Fruit fly (Drosophila melanogaster): ENCODE data around the gene vap.
A peak's percentile ranks its signal among the peaks of the same experiment; 100 is the strongest.

Gene vap

DNA sequence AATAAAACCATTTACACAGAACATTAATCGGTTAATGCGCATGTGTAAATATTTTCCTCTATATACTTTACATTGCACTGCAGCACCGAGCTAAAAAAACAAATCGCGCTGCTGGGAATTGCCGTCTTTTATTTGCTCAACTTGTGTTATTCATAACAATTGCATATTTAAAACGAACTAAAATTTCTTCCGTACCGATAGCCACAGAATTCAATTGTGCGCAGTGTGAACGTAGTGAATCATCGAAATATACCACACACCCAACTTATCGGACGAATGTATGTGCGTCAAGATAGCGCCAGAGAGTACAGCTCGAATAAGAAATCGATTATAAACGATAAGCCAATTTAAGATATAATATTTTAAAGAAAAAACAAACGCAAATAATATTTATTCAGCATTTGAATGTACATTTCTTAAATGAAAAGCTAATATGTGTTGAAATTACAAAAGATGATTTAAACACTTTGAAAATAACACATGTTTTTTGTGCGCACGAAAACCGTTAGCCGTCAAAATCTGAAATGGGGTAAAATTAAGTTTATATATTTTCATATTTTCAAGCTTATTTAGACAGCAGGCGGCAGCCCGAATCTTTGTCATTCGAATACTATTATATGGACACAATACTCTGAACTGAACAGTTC, at the start of gene vap, which contains the start of gene CG12698 (continued):
- TF ChIP-seq CG14860 (GFP tag; IDR thresholded peaks at IDR 0.05; ENCODE audit: partially characterized antibody): peak; percentile 62
- no peak for TF ChIP-seq Neu2 (GFP tag; optimal IDR thresholded peaks at IDR 0.05; ENCODE audit: borderline replicate concordance)
- TF ChIP-seq CG2875 (GFP tag; optimal IDR thresholded peaks at IDR 0.05): no peak
- no peak for TF ChIP-seq CHES-1-like (GFP tag; optimal IDR thresholded peaks at IDR 0.05)
- TF ChIP-seq inv (GFP tag; IDR thresholded peaks at IDR 0.05; ENCODE audit: partially characterized antibody): peak; percentile 71
- no peak for TF ChIP-seq CG8478 (optimal IDR thresholded peaks at IDR 0.05)
- TF ChIP-seq Dp (GFP tag; optimal IDR thresholded peaks at IDR 0.05): peak; percentile 58
- no peak for TF ChIP-seq CG1832 (GFP tag; optimal IDR thresholded peaks at IDR 0.05)
- peak; percentile 35; the same call in 1 of the 3 replicates for TF ChIP-seq CG34224 (GFP tag; IDR thresholded peaks at IDR 0.05; ENCODE audit: partially characterized antibody)
- TF ChIP-seq CG1603 (tag; optimal IDR thresholded peaks at IDR 0.05): peak; percentile 100
- peak; percentile 80 for TF ChIP-seq BEAF-32 (GFP tag; optimal IDR thresholded peaks at IDR 0.05)
- peak; percentile 40 for TF ChIP-seq CG10267 (tag; optimal IDR thresholded peaks at IDR 0.05)
- TF ChIP-seq unc-4 (GFP tag; IDR thresholded peaks at IDR 0.05; ENCODE audit: partially characterized antibody): peak; percentile 59
- peak; percentile 80 for TF ChIP-seq HLH4C (GFP tag; IDR thresholded peaks at IDR 0.05; ENCODE audit: partially characterized antibody)
- TF ChIP-seq ase (GFP tag; IDR thresholded peaks at IDR 0.05): no peak
- peak; percentile 77 for TF ChIP-seq amos (GFP tag; IDR thresholded peaks at IDR 0.05; ENCODE audit: partially characterized antibody)
- TF ChIP-seq H2.0 (GFP tag; IDR thresholded peaks at IDR 0.05): no peak
- TF ChIP-seq Sox102F (GFP tag; optimal IDR thresholded peaks at IDR 0.05): no peak
- TF ChIP-seq Fer2 (tag; optimal IDR thresholded peaks at IDR 0.05): no peak
- peak; percentile 75 for TF ChIP-seq knrl (GFP tag; IDR thresholded peaks at IDR 0.05; ENCODE audit: partially characterized antibody)
- peak; percentile 64 for TF ChIP-seq Dll (GFP tag; IDR thresholded peaks at IDR 0.05; ENCODE audit: partially characterized antibody)
- no peak for TF ChIP-seq sens-2 (GFP tag; IDR thresholded peaks at IDR 0.05)
- no peak for TF ChIP-seq CG16779 (GFP tag; IDR thresholded peaks at IDR 0.05)
- TF ChIP-seq Dref (GFP tag; IDR thresholded peaks at IDR 0.05): peak; percentile 86
- peak; percentile 50 for TF ChIP-seq row (GFP tag; IDR thresholded peaks at IDR 0.05)
- no peak for TF ChIP-seq CG13894 (tag; optimal IDR thresholded peaks at IDR 0.05)
- TF ChIP-seq sd (tag; optimal IDR thresholded peaks at IDR 0.05): no peak
- peak; percentile 79 for TF ChIP-seq CG12659 (GFP tag; optimal IDR thresholded peaks at IDR 0.05)
- peak; percentile 21 for TF ChIP-seq zen (tag; optimal IDR thresholded peaks at IDR 0.05)
- peak; percentile 6 for TF ChIP-seq lilli (GFP tag; optimal IDR thresholded peaks at IDR 0.05)
- TF ChIP-seq gfzf (GFP tag; optimal IDR thresholded peaks at IDR 0.05): peak; percentile 71
- peak; percentile 42; the same call in 1 of the 3 replicates for TF ChIP-seq Doc3 (GFP tag; IDR thresholded peaks at IDR 0.05; ENCODE audit: partially characterized antibody)
- no peak for TF ChIP-seq pho (GFP tag; optimal IDR thresholded peaks at IDR 0.05)
- TF ChIP-seq toy (GFP tag; IDR thresholded peaks at IDR 0.05): no peak
- peak; percentile 43; the same call in 1 of the 2 replicates for TF ChIP-seq onecut (GFP tag; IDR thresholded peaks at IDR 0.05)
- peak; percentile 74 for TF ChIP-seq CG6791 (GFP tag; IDR thresholded peaks at IDR 0.05; ENCODE audit: partially characterized antibody)
- TF ChIP-seq pzg (GFP tag; optimal IDR thresholded peaks at IDR 0.05): peak; percentile 84
- TF ChIP-seq Antp (GFP tag; optimal IDR thresholded peaks at IDR 0.05): no peak
- TF ChIP-seq bbx (GFP tag; IDR thresholded peaks at IDR 0.05; ENCODE audit: partially characterized antibody): peak; percentile 64
- peak; percentile 43 for TF ChIP-seq CG12391 (tag; optimal IDR thresholded peaks at IDR 0.05)
- no peak for TF ChIP-seq CG15011 (GFP tag; optimal IDR thresholded peaks at IDR 0.05)
- TF ChIP-seq HmgZ (tag; optimal IDR thresholded peaks at IDR 0.05): peak; percentile 39
- no peak for TF ChIP-seq CG32767 (GFP tag; IDR thresholded peaks at IDR 0.05)
- peak; percentile 75 for TF ChIP-seq CG16813 (GFP tag; IDR thresholded peaks at IDR 0.05; ENCODE audit: partially characterized antibody)
- peak; percentile 0 for TF ChIP-seq CG15601 (tag; optimal IDR thresholded peaks at IDR 0.05)
- TF ChIP-seq Atf-2 (GFP tag; optimal IDR thresholded peaks at IDR 0.05): no peak
- peak; percentile 28; the same call in 1 of the 2 replicates for TF ChIP-seq ato (GFP tag; IDR thresholded peaks at IDR 0.05; ENCODE audit: partially characterized antibody)

Data from whole organism, embryonic.